Worm (Caenorhabditis elegans): Measurements from ENCODE around the gene fbxb-78.

Gene fbxb-78

ce11 chrIV:4764422-4764821, 27.1 kb downstream of the fbxb-78 start, which contains the start of gene npp-26:
npp-26 (plus strand) TSS chrIV:4764722.
- no peak for TF ChIP-seq eor-1 (tag; optimal IDR thresholded peaks at IDR 0.05)
- TF ChIP-seq mml-1 (tag; optimal IDR thresholded peaks at IDR 0.05), result no peak
- TF ChIP-seq ztf-11 (tag; optimal IDR thresholded peaks at IDR 0.05), result no peak
- TF ChIP-seq jun-1 (tag; optimal IDR thresholded peaks at IDR 0.05), result no peak
- TF ChIP-seq sea-2 (GFP tag; optimal IDR thresholded peaks at IDR 0.05), result no peak
- TF ChIP-seq fkh-2 (tag; optimal IDR thresholded peaks at IDR 0.05), result no peak
- no peak for TF ChIP-seq unc-62 (GFP tag; optimal IDR thresholded peaks at IDR 0.05)
- TF ChIP-seq nhr-77 (tag; optimal IDR thresholded peaks at IDR 0.05), result no peak
- TF ChIP-seq nhr-237 (tag; optimal IDR thresholded peaks at IDR 0.05), result no peak
- TF ChIP-seq hmg-11 (tag; optimal IDR thresholded peaks at IDR 0.05), result no peak
- TF ChIP-seq tbx-2 (tag; optimal IDR thresholded peaks at IDR 0.05), result no peak
- no peak for TF ChIP-seq fkh-10 (GFP tag; optimal IDR thresholded peaks at IDR 0.05)
- no peak for TF ChIP-seq nhr-11 (tag; optimal IDR thresholded peaks at IDR 0.05)
- TF ChIP-seq nfya-1 (tag; optimal IDR thresholded peaks at IDR 0.05; ENCODE audit: insufficient read depth), result no peak
- TF ChIP-seq ZK546.5 (tag; optimal IDR thresholded peaks at IDR 0.05), result no peak
- TF ChIP-seq aly-2 (tag; optimal IDR thresholded peaks at IDR 0.05), result no peak
- no peak for TF ChIP-seq elt-3 (tag; optimal IDR thresholded peaks at IDR 0.05)
- TF ChIP-seq nhr-28 (tag; optimal IDR thresholded peaks at IDR 0.05), result no peak
- TF ChIP-seq snpc-4 (tag; optimal IDR thresholded peaks at IDR 0.05), result no peak

- TF ChIP-seq ZK546.5 (tag; optimal IDR thresholded peaks at IDR 0.05), result no peak
- TF ChIP-seq ceh-82 (tag; optimal IDR thresholded peaks at IDR 0.05), result no peak
- TF ChIP-seq nhr-11 (tag; optimal IDR thresholded peaks at IDR 0.05), result no peak
- no peak for TF ChIP-seq nhr-25 (tag; optimal IDR thresholded peaks at IDR 0.05)
- TF ChIP-seq elt-2 (tag; optimal IDR thresholded peaks at IDR 0.05), result no peak
- no peak for TF ChIP-seq egl-27 (tag; optimal IDR thresholded peaks at IDR 0.05)
These were observed 34.4 kb downstream of the fbxb-78 start, which contains the start of gene R11E3.2 for ce11 chrIV:4771792-4772191. R11E3.2 (plus strand) TSS chrIV:4772092.

DNA sequence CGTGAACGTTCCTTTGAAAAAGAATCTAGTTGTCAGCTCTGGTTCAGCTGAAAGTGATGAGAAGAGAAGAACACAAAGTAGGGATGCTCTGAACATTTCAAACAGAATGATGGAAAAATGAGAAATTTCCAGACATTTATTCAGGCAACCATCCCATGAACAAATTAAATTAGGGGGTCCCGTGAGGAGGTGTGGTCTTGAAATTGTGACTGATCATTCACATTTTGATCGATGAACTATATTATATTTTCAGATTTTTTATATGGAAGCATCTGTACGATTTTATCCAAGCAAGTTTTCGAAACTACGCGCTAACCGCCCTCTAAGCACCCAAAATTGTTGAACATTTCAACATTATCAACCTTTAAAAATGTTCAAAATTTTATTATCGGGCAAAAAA, 38.6 kb downstream of the fbxb-78 start, which contains the start of gene R11E3.19:
Gene R11E3.19 (minus strand): TSS at position 101 of the 400 bp plus-strand sequence.
- no peak for TF ChIP-seq skn-1 (tag; optimal IDR thresholded peaks at IDR 0.05)
- no peak for TF ChIP-seq eor-1 (tag; optimal IDR thresholded peaks at IDR 0.05)
- TF ChIP-seq unc-39 (tag; optimal IDR thresholded peaks at IDR 0.05), result no peak
- TF ChIP-seq nhr-12 (tag; optimal IDR thresholded peaks at IDR 0.05), result no peak

DNA sequence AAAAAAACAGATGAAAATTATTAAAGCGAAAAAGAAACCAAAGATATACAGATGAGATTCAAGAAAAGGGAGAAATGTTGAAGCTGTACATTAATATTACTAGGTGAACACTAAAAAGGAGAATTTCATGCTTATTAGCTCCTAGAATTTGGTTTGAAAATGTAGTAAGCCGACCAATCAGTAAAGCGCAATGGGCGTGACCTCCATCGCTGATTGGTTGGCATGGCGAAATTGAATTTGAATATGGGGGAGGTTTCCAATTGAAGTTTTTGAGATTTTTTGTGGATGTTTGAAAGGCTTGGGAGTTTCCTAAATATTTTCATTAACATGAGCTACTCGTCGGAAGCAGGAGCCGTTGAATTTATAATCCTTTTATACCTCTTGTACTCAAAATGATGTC, 39.1 kb downstream of the fbxb-78 start:
- TF ChIP-seq nfya-1 (tag; optimal IDR thresholded peaks at IDR 0.05; ENCODE audit: insufficient read depth), result peak; percentile 94
- no peak for TF ChIP-seq hmg-11 (tag; optimal IDR thresholded peaks at IDR 0.05)

DNA sequence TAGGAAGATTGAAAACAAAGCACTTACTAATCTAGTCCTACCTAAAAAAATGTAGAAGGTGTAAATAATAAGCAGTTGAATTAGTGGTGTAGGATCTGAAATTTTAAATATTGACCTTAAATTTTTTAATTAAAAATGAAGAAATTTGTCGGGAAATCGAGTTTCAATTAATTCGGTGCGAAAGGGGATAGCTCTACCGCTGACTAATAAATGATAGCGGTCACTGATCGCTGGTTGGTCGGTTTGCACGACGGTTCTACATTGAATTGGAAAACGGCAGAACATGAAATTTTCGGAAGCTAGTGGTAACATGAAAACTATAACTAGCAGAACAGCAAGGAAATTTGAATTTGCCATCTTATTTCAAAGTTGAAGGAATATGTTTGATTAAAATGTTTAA, 42.8 kb downstream of the fbxb-78 start, which contains the start of gene set-15:
Gene set-15 (minus strand): TSS at position 101 of the 400 bp plus-strand sequence.
- no peak for TF ChIP-seq nhr-28 (tag; optimal IDR thresholded peaks at IDR 0.05)
- no peak for TF ChIP-seq tbx-2 (tag; optimal IDR thresholded peaks at IDR 0.05)
- TF ChIP-seq pha-4 (tag; optimal IDR thresholded peaks at IDR 0.05), result no peak
- TF ChIP-seq fkh-10 (GFP tag; optimal IDR thresholded peaks at IDR 0.05), result no peak
- no peak for TF ChIP-seq ztf-11 (tag; optimal IDR thresholded peaks at IDR 0.05)
- no peak for TF ChIP-seq daf-12 (tag; optimal IDR thresholded peaks at IDR 0.05)
- TF ChIP-seq elt-3 (tag; optimal IDR thresholded peaks at IDR 0.05), result no peak
- no peak for TF ChIP-seq lsy-12 (tag; optimal IDR thresholded peaks at IDR 0.05)
- no peak for TF ChIP-seq egl-5 (tag; optimal IDR thresholded peaks at IDR 0.05)
- TF ChIP-seq unc-39 (tag; optimal IDR thresholded peaks at IDR 0.05), result no peak
- TF ChIP-seq R02D3.7 (tag; optimal IDR thresholded peaks at IDR 0.05), result no peak
- TF ChIP-seq egl-27 (tag; optimal IDR thresholded peaks at IDR 0.05), result no peak
- no peak for TF ChIP-seq nhr-77 (tag; optimal IDR thresholded peaks at IDR 0.05)
- TF ChIP-seq eor-1 (tag; optimal IDR thresholded peaks at IDR 0.05), result no peak
- TF ChIP-seq sea-2 (GFP tag; optimal IDR thresholded peaks at IDR 0.05), result no peak
- TF ChIP-seq nhr-23 (tag; optimal IDR thresholded peaks at IDR 0.05), result no peak
- no peak for TF ChIP-seq aly-2 (tag; optimal IDR thresholded peaks at IDR 0.05)
- no peak for TF ChIP-seq nfya-1 (tag; optimal IDR thresholded peaks at IDR 0.05; ENCODE audit: insufficient read depth)

DNA sequence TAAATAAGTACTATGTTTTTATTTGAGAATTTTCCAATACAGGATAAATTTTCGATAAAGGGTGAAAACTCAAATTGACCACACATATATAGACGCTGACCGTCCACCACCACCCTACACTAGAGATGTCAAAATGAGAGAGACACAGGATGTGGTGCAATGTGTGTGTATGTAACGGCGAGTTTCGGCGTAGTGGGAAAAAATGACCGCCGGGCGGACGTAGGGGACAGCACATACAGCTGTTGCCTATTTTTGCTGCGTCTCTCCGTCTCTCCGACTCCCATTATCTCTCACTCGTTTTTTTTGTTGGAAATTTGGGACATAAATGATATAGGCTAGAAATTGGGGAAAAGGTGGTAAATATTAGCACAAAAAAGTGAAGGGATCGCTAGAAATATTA, 43.8 kb downstream of the fbxb-78 start:
- TF ChIP-seq daf-12 (tag; optimal IDR thresholded peaks at IDR 0.05), result no peak
- TF ChIP-seq nhr-67 (tag; optimal IDR thresholded peaks at IDR 0.05), result no peak
- TF ChIP-seq nhr-237 (tag; optimal IDR thresholded peaks at IDR 0.05), result no peak
- TF ChIP-seq nfya-1 (tag; optimal IDR thresholded peaks at IDR 0.05; ENCODE audit: insufficient read depth), result peak; percentile 28
- TF ChIP-seq hmg-11 (tag; optimal IDR thresholded peaks at IDR 0.05), result peak; percentile 76
- TF ChIP-seq egl-27 (tag; optimal IDR thresholded peaks at IDR 0.05), result no peak
- TF ChIP-seq snpc-4 (tag; optimal IDR thresholded peaks at IDR 0.05), result no peak
- TF ChIP-seq fkh-2 (tag; optimal IDR thresholded peaks at IDR 0.05), result no peak

All from whole organism, L3 larva.